Fruit fly (Drosophila melanogaster) whole organism, pupa: ENCODE data around the gene CG11828.

Source experiments
- CG13204 ChIP-seq: fragments of 200-800 bp; sonication (Bioruptor generic); optimal IDR thresholded peaks from 2 replicates; lab custom pipeline; 2018; ENCODE audit warnings: missing biosample characterization, mild to moderate bottlenecking, missing genetic modification characterization, moderate library complexity
- CG14655 ChIP-seq: fragments of 200-800 bp; sonication (Bioruptor generic); optimal IDR thresholded peaks from 3 replicates; lab custom pipeline; 2017; ENCODE audit warnings: mild to moderate bottlenecking, missing biosample characterization, missing genetic modification reagents, missing genetic modification characterization
- CG32121 ChIP-seq: fragments of 200-800 bp; sonication (Bioruptor generic); IDR thresholded peaks from 2 replicates; pipeline ENCODE4 v1.3.6; 2022; ENCODE audit warnings: missing biosample characterization, missing genetic modification characterization
- CG34367 ChIP-seq: fragments of 200-800 bp; sonication (Bioruptor generic); optimal IDR thresholded peaks from 2 replicates; lab custom pipeline; 2018; ENCODE audit warnings: missing biosample characterization, mild to moderate bottlenecking, missing genetic modification characterization
- CG4496 ChIP-seq: fragments of 200-800 bp; sonication (Bioruptor generic); IDR thresholded peaks from 3 replicates; pipeline ENCODE4 v1.3.6; 2022; ENCODE audit warnings: missing biosample characterization, missing genetic modification characterization
- CG8159 ChIP-seq: fragments of 200-800 bp; sonication (Bioruptor generic); optimal IDR thresholded peaks from 3 replicates; lab custom pipeline; 2018; ENCODE audit warnings: missing biosample characterization, mild to moderate bottlenecking, missing genetic modification characterization, moderate library complexity
- CG9948 ChIP-seq: fragments of 200-800 bp; sonication (Bioruptor generic); optimal IDR thresholded peaks from 2 replicates; lab custom pipeline; 2018; ENCODE audit warnings: missing biosample characterization, mild to moderate bottlenecking, missing genetic modification characterization, moderate library complexity
- Ets98B ChIP-seq: fragments of 200-800 bp; sonication (Bioruptor generic); IDR thresholded peaks from 2 replicates; pipeline ENCODE4 v1.3.6; 2022; ENCODE audit warnings: missing biosample characterization, missing genetic modification characterization
- Pif1A ChIP-seq: fragments of 200-800 bp; sonication (Bioruptor generic); optimal IDR thresholded peaks from 3 replicates; lab custom pipeline; 2016; ENCODE audit warnings: missing biosample characterization, missing genetic modification characterization
- Snoo ChIP-seq: fragments of 200-800 bp; sonication (Bioruptor generic); optimal IDR thresholded peaks from 3 replicates; lab custom pipeline; 2017; ENCODE audit warnings: missing biosample characterization, mild to moderate bottlenecking, missing genetic modification characterization, inconsistent platforms

DNA sequence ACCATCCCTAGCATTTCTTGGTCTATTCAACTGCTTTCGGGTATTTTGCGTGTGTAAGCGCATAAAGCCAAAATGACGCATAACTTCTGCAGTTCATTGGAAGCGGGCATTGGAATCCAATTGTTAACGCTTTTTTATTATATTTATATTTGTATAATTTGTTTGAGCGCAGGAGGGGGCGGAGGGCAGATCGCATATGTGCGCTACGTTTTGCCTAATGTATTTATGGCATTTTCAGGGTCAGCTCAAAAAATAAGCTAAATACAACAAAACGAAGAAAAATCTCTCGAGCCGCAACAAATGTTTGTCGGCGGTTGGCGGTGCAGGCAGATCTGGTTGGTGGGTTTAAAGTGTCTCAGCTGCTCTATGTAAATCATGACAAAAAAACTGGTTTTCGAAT is 25.0 kb upstream of the CG11828 start:
- TF ChIP-seq CG13204 = no peak
- TF ChIP-seq CG34367 (tag; lab: Kevin White, UChicago) = no peak
- no peak for TF ChIP-seq Pif1A
- TF ChIP-seq CG14655 (GFP tag; lab: Kevin White, UChicago) = no peak
- no peak for TF ChIP-seq Snoo (tag; lab: Kevin White, UChicago)
- TF ChIP-seq Ets98B = no peak
- TF ChIP-seq CG8159 (tag; lab: Kevin White, UChicago) = no peak
- TF ChIP-seq CG32121 (GFP tag; lab: Robert Waterston, UW) = no peak
- TF ChIP-seq CG9948 = no peak
- TF ChIP-seq CG4496 (GFP tag; lab: Robert Waterston, UW) = no peak
